Fruit fly (Drosophila melanogaster) whole organism, prepupa: ENCODE data around the gene HisRS.
A peak's percentile ranks its signal among the peaks of the same experiment; 100 is the strongest.

ENCODE experiments used
- OdsH ChIP-seq: fragments of 200-800 bp; sonication (Bioruptor generic); optimal IDR thresholded peaks from 3 replicates; lab custom pipeline; 2016; ENCODE audit warnings: missing biosample characterization, missing genetic modification characterization
- achi ChIP-seq: fragments of 200-800 bp; sonication (Bioruptor generic); optimal IDR thresholded peaks from 3 replicates; lab custom pipeline; 2016; ENCODE audit warnings: missing biosample characterization, missing genetic modification characterization
- spab ChIP-seq: fragments of 200-800 bp; sonication (Bioruptor generic); optimal IDR thresholded peaks from 2 replicates; lab custom pipeline; 2017; ENCODE audit warnings: missing biosample characterization, mild to moderate bottlenecking, missing genetic modification characterization, missing genetic modification reagents

- peak; percentile 49 for TF ChIP-seq OdsH (GFP tag; lab: Kevin White, UChicago)
- TF ChIP-seq achi (GFP tag; lab: Kevin White, UChicago), result peak; percentile 50
- TF ChIP-seq spab (GFP tag; lab: Kevin White, UChicago), result no peak
Observed at dm6 chrX:18541915-18542314, 26.7 kb downstream of the HisRS start.
